Fruit fly (Drosophila melanogaster): Measurements from ENCODE around the gene Dysb.

The Dysb gene

dm6 chr3L:18898770-18899278 is 31.3 kb downstream of the Dysb start, which contains the start of gene RpL26 (continued):
- TF ChIP-seq Stat92E (GFP tag; optimal IDR thresholded peaks at IDR 0.05) = peak in 1 of 3 experiments; percentile 81
- peak; percentile 83 for TF ChIP-seq CG4404 (GFP tag; IDR thresholded peaks at IDR 0.05)
- no peak for TF ChIP-seq Lim3 (GFP tag; IDR thresholded peaks at IDR 0.05)
- no peak for TF ChIP-seq CG10321 (GFP tag; IDR thresholded peaks at IDR 0.05)
- peak; percentile 89 for TF ChIP-seq YL-1 (GFP tag; optimal IDR thresholded peaks at IDR 0.05)
- peak; percentile 87 for TF ChIP-seq sug (tag; optimal IDR thresholded peaks at IDR 0.05)
- TF ChIP-seq CG17359 (tag; optimal IDR thresholded peaks at IDR 0.05) = peak; percentile 43
- peak; percentile 96 for TF ChIP-seq Mes4 (GFP tag; optimal IDR thresholded peaks at IDR 0.05)
- peak; percentile 74; the same call in 1 of the 2 replicates for TF ChIP-seq vvl (GFP tag; IDR thresholded peaks at IDR 0.05)
- TF ChIP-seq CG1647 (GFP tag; optimal IDR thresholded peaks at IDR 0.05) = peak; percentile 44
- no peak for TF ChIP-seq Deaf1 (tag; optimal IDR thresholded peaks at IDR 0.05)
- no peak for TF ChIP-seq br (optimal IDR thresholded peaks at IDR 0.05)
- TF ChIP-seq CG15073 (GFP tag; optimal IDR thresholded peaks at IDR 0.05) = peak; percentile 38
- TF ChIP-seq chm (GFP tag; IDR thresholded peaks at IDR 0.05) = no peak
- TF ChIP-seq chn (GFP tag; optimal IDR thresholded peaks at IDR 0.05) = peak; percentile 84
- peak; percentile 9 for TF ChIP-seq D19A (tag; optimal IDR thresholded peaks at IDR 0.05)
- peak; percentile 55 for TF ChIP-seq CG17912 (GFP tag; optimal IDR thresholded peaks at IDR 0.05)
- TF ChIP-seq Opbp (GFP tag; IDR thresholded peaks at IDR 0.05; ENCODE audit: partially characterized antibody) = peak; percentile 93
- TF ChIP-seq CG17612 (GFP tag; IDR thresholded peaks at IDR 0.05) = no peak
- peak; percentile 84 for TF ChIP-seq NfI (GFP tag; optimal IDR thresholded peaks at IDR 0.05)
- no peak for TF ChIP-seq corto (GFP tag; optimal IDR thresholded peaks at IDR 0.05)
- peak; percentile 24 for TF ChIP-seq CG8359 (GFP tag; optimal IDR thresholded peaks at IDR 0.05; ENCODE audit: borderline replicate concordance)
- peak; percentile 53 for TF ChIP-seq Hmx (GFP tag; optimal IDR thresholded peaks at IDR 0.05)
- peak; percentile 54; the same call in 1 of the 3 replicates for TF ChIP-seq ase (GFP tag; IDR thresholded peaks at IDR 0.05)
- TF ChIP-seq BtbVII (GFP tag; optimal IDR thresholded peaks at IDR 0.05) = peak; percentile 61
- TF ChIP-seq CG3995 (GFP tag; optimal IDR thresholded peaks at IDR 0.05) = peak; percentile 85
- peak; percentile 68 for TF ChIP-seq ssp (GFP tag; IDR thresholded peaks at IDR 0.05)
- TF ChIP-seq CG10366 (GFP tag; IDR thresholded peaks at IDR 0.05) = peak; percentile 62; the same call in 1 of the 2 replicates
- TF ChIP-seq CG32767 (GFP tag; IDR thresholded peaks at IDR 0.05) = peak; percentile 22; the same call in 1 of the 2 replicates
- no peak for TF ChIP-seq mirr (GFP tag; optimal IDR thresholded peaks at IDR 0.05)
- no peak for TF ChIP-seq CG6683 (GFP tag; optimal IDR thresholded peaks at IDR 0.05)
- TF ChIP-seq CG13624 (GFP tag; optimal IDR thresholded peaks at IDR 0.05) = peak; percentile 92
- TF ChIP-seq CG8478 (optimal IDR thresholded peaks at IDR 0.05) = no peak
- peak; percentile 7 for TF ChIP-seq CG17802 (tag; optimal IDR thresholded peaks at IDR 0.05)
- no peak for TF ChIP-seq Gsc (GFP tag; IDR thresholded peaks at IDR 0.05)
- peak; percentile 46 for TF ChIP-seq D19B (GFP tag; optimal IDR thresholded peaks at IDR 0.05)
- peak; percentile 60 for TF ChIP-seq CG4854 (GFP tag; optimal IDR thresholded peaks at IDR 0.05)
- TF ChIP-seq sim (GFP tag; IDR thresholded peaks at IDR 0.05) = no peak
- TF ChIP-seq Ravus (GFP tag; IDR thresholded peaks at IDR 0.05) = no peak
- TF ChIP-seq Side (GFP tag; optimal IDR thresholded peaks at IDR 0.05) = peak; percentile 71
- TF ChIP-seq Usf (GFP tag; optimal IDR thresholded peaks at IDR 0.05) = peak; percentile 44
- TF ChIP-seq CG3281 (GFP tag; optimal IDR thresholded peaks at IDR 0.05) = peak; percentile 72
- no peak for TF ChIP-seq CG8281 (tag; optimal IDR thresholded peaks at IDR 0.05)
- TF ChIP-seq Fer1 (GFP tag; optimal IDR thresholded peaks at IDR 0.05) = peak; percentile 73
- peak; percentile 46 for TF ChIP-seq CG10431 (GFP tag; optimal IDR thresholded peaks at IDR 0.05)
- peak; percentile 71 for TF ChIP-seq CG32532 (GFP tag; IDR thresholded peaks at IDR 0.05)
- peak; percentile 46; the same call in 1 of the 2 replicates for TF ChIP-seq CG10959 (GFP tag; IDR thresholded peaks at IDR 0.05)
- TF ChIP-seq Asciz (GFP tag; optimal IDR thresholded peaks at IDR 0.05) = no peak
- TF ChIP-seq pan (optimal IDR thresholded peaks at IDR 0.05) = no peak
- TF ChIP-seq pan (GFP tag; optimal IDR thresholded peaks at IDR 0.05 in 1 of 2, IDR thresholded peaks at IDR 0.05 in 1 of 2) = peak in 1 of 2 experiments; percentile 52
- TF ChIP-seq CG42726 (GFP tag; IDR thresholded peaks at IDR 0.05; ENCODE audit: partially characterized antibody) = no peak; the same call in none of the 2 replicates
